Worm (Caenorhabditis elegans) whole organism, L3 larva: ENCODE results near the gene smg-3.

Experiments
- R02D3.7 ChIP-seq: fragments of 150-350 bp; optimal IDR thresholded peaks from 2 replicates; lab custom pipeline; 2014; ENCODE audit warnings: missing biosample characterization, missing genetic modification characterization
- ZK546.5 ChIP-seq: sonication (generic microtip); optimal IDR thresholded peaks from 2 replicates; lab custom pipeline; 2017; ENCODE audit warnings: missing biosample characterization, missing genetic modification characterization
- aly-2 ChIP-seq: fragments of 150-350 bp; optimal IDR thresholded peaks from 2 replicates; lab custom pipeline; 2014; ENCODE audit warnings: missing biosample characterization, missing genetic modification characterization
- ama-1 ChIP-seq: fragments of 150-350 bp; optimal IDR thresholded peaks from 2 replicates; lab custom pipeline; 2018
- ceh-16 ChIP-seq: sonication (generic microtip); optimal IDR thresholded peaks from 2 replicates; lab custom pipeline; 2017; ENCODE audit warnings: missing biosample characterization, missing genetic modification characterization
- ceh-28 ChIP-seq: fragments of 150-350 bp; optimal IDR thresholded peaks from 2 replicates; lab custom pipeline; 2014; ENCODE audit warnings: missing biosample characterization, missing genetic modification reagents, missing genetic modification characterization
- ceh-82 ChIP-seq: fragments of 150-350 bp; optimal IDR thresholded peaks from 2 replicates; lab custom pipeline; 2014; ENCODE audit warnings: missing biosample characterization, missing genetic modification characterization
- ceh-9 ChIP-seq: sonication (generic microtip); optimal IDR thresholded peaks from 2 replicates; lab custom pipeline; 2018; ENCODE audit warnings: missing biosample characterization, missing genetic modification characterization
- daf-12 ChIP-seq: fragments of 150-350 bp; optimal IDR thresholded peaks from 2 replicates; lab custom pipeline; 2014; ENCODE audit warnings: missing biosample characterization, missing genetic modification reagents, missing genetic modification characterization
- egl-27 ChIP-seq: sonication (generic microtip); optimal IDR thresholded peaks from 4 replicates; lab custom pipeline; 2017; ENCODE audit warnings: missing biosample characterization, missing genetic modification reagents, missing genetic modification characterization
- egl-5 ChIP-seq: fragments of 150-350 bp; optimal IDR thresholded peaks from 2 replicates; lab custom pipeline; 2017; ENCODE audit warnings: missing biosample characterization, missing genetic modification reagents, missing genetic modification characterization, inconsistent platforms
- elt-1 ChIP-seq: fragments of 150-350 bp; optimal IDR thresholded peaks from 2 replicates; lab custom pipeline; 2014; ENCODE audit warnings: missing biosample characterization, missing genetic modification characterization
- elt-2 ChIP-seq: sonication (generic microtip); optimal IDR thresholded peaks from 2 replicates; lab custom pipeline; 2016; ENCODE audit warnings: missing genetic modification reagents, mild to moderate bottlenecking, missing genetic modification characterization, missing compliant biosample characterization
- eor-1 ChIP-seq, 2 experiments: fragments of 150-350 bp; optimal IDR thresholded peaks; 2 replicates each; lab custom pipeline; 2014 to 2018; ENCODE audit warnings: missing biosample characterization in 2 of 2, missing genetic modification characterization in 2 of 2
- fkh-2 ChIP-seq: fragments of 150-350 bp; optimal IDR thresholded peaks from 2 replicates; lab custom pipeline; 2014; ENCODE audit warnings: missing biosample characterization, missing genetic modification reagents, missing genetic modification characterization
- fos-1 ChIP-seq: fragments of 150-350 bp; optimal IDR thresholded peaks from 2 replicates; lab custom pipeline; 2014; ENCODE audit warnings: missing biosample characterization, missing genetic modification characterization
- hmg-11 ChIP-seq: sonication (generic microtip); optimal IDR thresholded peaks from 2 replicates; lab custom pipeline; 2016; ENCODE audit warnings: missing genetic modification characterization, missing compliant biosample characterization
- lin-39 ChIP-seq: fragments of 150-350 bp; optimal IDR thresholded peaks from 2 replicates; lab custom pipeline; 2018; ENCODE audit warnings: missing biosample characterization, missing genetic modification reagents, missing genetic modification characterization
- lsy-12 ChIP-seq: sonication (generic microtip); optimal IDR thresholded peaks from 2 replicates; lab custom pipeline; 2016; ENCODE audit warnings: mild to moderate bottlenecking, missing genetic modification characterization, missing compliant biosample characterization
- mml-1 ChIP-seq: fragments of 150-350 bp; sonication (generic microtip); optimal IDR thresholded peaks from 3 replicates; lab custom pipeline; 2014; ENCODE audit warnings: missing biosample characterization, missing genetic modification characterization
- nhr-11 ChIP-seq: fragments of 150-350 bp; optimal IDR thresholded peaks from 2 replicates; lab custom pipeline; 2014; ENCODE audit warnings: missing biosample characterization, missing genetic modification characterization
- nhr-23 ChIP-seq: fragments of 150-350 bp; optimal IDR thresholded peaks from 2 replicates; lab custom pipeline; 2014; ENCODE audit warnings: missing biosample characterization, missing genetic modification reagents, missing genetic modification characterization
- nhr-237 ChIP-seq: fragments of 150-350 bp; optimal IDR thresholded peaks from 2 replicates; lab custom pipeline; 2014; ENCODE audit warnings: missing biosample characterization, missing genetic modification characterization
- nhr-28 ChIP-seq: fragments of 150-350 bp; optimal IDR thresholded peaks from 2 replicates; lab custom pipeline; 2014; ENCODE audit warnings: missing biosample characterization, missing genetic modification characterization
- nhr-67 ChIP-seq: fragments of 150-350 bp; optimal IDR thresholded peaks from 2 replicates; lab custom pipeline; 2014; ENCODE audit warnings: missing biosample characterization, missing genetic modification characterization
- nhr-76 ChIP-seq: fragments of 150-350 bp; sonication (generic microtip); optimal IDR thresholded peaks from 5 replicates; lab custom pipeline; 2014; ENCODE audit warnings: missing biosample characterization, missing genetic modification characterization
- nhr-77 ChIP-seq: fragments of 150-350 bp; optimal IDR thresholded peaks from 2 replicates; lab custom pipeline; 2014; ENCODE audit warnings: missing biosample characterization, missing genetic modification characterization
- pqm-1 ChIP-seq: fragments of 150-350 bp; optimal IDR thresholded peaks from 2 replicates; lab custom pipeline; 2017; ENCODE audit warnings: missing biosample characterization, missing genetic modification characterization, inconsistent platforms
- skn-1 ChIP-seq: fragments of 150-350 bp; optimal IDR thresholded peaks from 2 replicates; lab custom pipeline; 2014; ENCODE audit warnings: missing biosample characterization, missing genetic modification characterization
- snpc-4 ChIP-seq: fragments of 150-350 bp; optimal IDR thresholded peaks from 2 replicates; lab custom pipeline; 2014; ENCODE audit warnings: missing biosample characterization, missing genetic modification characterization
- tbx-2 ChIP-seq: sonication (generic microtip); optimal IDR thresholded peaks from 2 replicates; lab custom pipeline; 2016; ENCODE audit warnings: mild to moderate bottlenecking, missing genetic modification characterization, missing compliant biosample characterization
- unc-39 ChIP-seq: sonication (generic microtip); optimal IDR thresholded peaks from 4 replicates; lab custom pipeline; 2017; ENCODE audit warnings: missing biosample characterization, missing genetic modification characterization
- unc-62 ChIP-seq: fragments of 150-350 bp; sonication (generic microtip); optimal IDR thresholded peaks from 4 replicates; lab custom pipeline; 2014; ENCODE audit warnings: missing biosample characterization, missing genetic modification reagents, missing genetic modification characterization
- zag-1 ChIP-seq: fragments of 150-350 bp; optimal IDR thresholded peaks from 2 replicates; lab custom pipeline; 2014; ENCODE audit warnings: missing biosample characterization, missing genetic modification characterization
- ztf-11 ChIP-seq: fragments of 150-350 bp; optimal IDR thresholded peaks from 2 replicates; lab custom pipeline; 2014; ENCODE audit warnings: missing biosample characterization, missing genetic modification characterization
- ztf-4 ChIP-seq: fragments of 150-350 bp; optimal IDR thresholded peaks from 2 replicates; lab custom pipeline; 2014; ENCODE audit warnings: missing biosample characterization, missing genetic modification characterization

The smg-3 gene

ce11 chrIV:6372993-6373392 lies at the start of gene smg-3:
TSS of gene smg-3 (minus strand) at chrIV:6373093.
- TF ChIP-seq ztf-4 (tag; lab: Kevin White, UChicago) = no peak
- no peak for TF ChIP-seq nhr-11
- TF ChIP-seq mml-1 (tag; lab: Kevin White, UChicago) = no peak
- TF ChIP-seq ama-1 (lab: Kevin White, UChicago) = no peak
- no peak for TF ChIP-seq daf-12 (tag; lab: Kevin White, UChicago)
- TF ChIP-seq pqm-1 (tag; lab: Kevin White, UChicago) = no peak
- TF ChIP-seq hmg-11 (tag; lab: Kevin White, UChicago) = no peak
- no peak for TF ChIP-seq fkh-2
- no peak for TF ChIP-seq ZK546.5
- no peak for TF ChIP-seq elt-2

ce11 chrIV:6421183-6421635 lies 48.3 kb upstream of the smg-3 start, which contains the start of gene puf-11:
TSS of gene puf-11 (plus strand) at chrIV:6421585.
- TF ChIP-seq ceh-28 (no peak), tbx-2 (tag; lab: Kevin White, UChicago) (no peak), ceh-9 (tag; lab: Kevin White, UChicago) (no peak), snpc-4 (tag; lab: Kevin White, UChicago) (no peak), eor-1 (tag; optimal IDR thresholded peaks at IDR 0.05; lab: Kevin White, UChicago) (no peak), pqm-1 (tag; lab: Kevin White, UChicago) (no peak), nhr-77 (tag; lab: Kevin White, UChicago) (no peak), ceh-16 (tag; lab: Kevin White, UChicago) (no peak), ztf-4 (tag; lab: Kevin White, UChicago) (no peak), lin-39 (no peak), skn-1 (tag; lab: Kevin White, UChicago) (no peak)

DNA sequence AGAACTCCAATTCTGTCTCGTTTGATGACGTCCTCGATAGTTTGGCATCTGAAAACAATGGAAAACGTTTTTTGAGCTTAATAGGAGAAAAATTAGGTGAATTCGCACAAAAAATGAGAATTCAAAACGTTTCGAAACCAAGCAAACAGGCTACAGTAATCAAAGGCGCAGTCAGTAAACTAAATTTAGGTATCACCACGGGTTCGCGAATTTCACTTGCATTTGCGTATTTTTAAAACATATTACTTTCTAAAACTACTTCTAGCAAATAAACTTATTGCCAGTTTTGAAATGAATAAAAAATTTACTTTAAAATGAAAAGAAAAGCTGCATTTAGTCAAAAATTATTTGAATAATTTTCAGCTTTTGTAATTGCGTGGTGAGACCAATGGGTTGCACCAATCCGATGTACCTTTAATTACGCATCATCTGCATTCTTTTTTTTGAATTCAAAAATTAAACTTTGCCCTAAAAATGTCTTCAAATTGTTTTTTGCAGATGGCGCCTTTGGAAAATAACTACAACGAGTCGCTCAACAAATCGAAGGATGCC lies 46.2 kb upstream of the smg-3 start, which contains the start of the genes Y73B6BL.23 and htp-2:
Y73B6BL.23 (minus strand) TSS at position 51 of the 552 bp plus-strand sequence.
htp-2 (plus strand) TSS at position 492 of the 552 bp plus-strand sequence.
- TF ChIP-seq nhr-237 (tag; lab: Kevin White, UChicago) (no peak), ama-1 (lab: Kevin White, UChicago) (no peak), snpc-4 (tag; lab: Kevin White, UChicago) (no peak), unc-62 (GFP tag; lab: Kevin White, UChicago) (no peak), nhr-11 (no peak), elt-1 (no peak), R02D3.7 (tag; lab: Kevin White, UChicago) (no peak), eor-1 (tag; optimal IDR thresholded peaks at IDR 0.05; lab: Kevin White, UChicago) (no peak), zag-1 (tag; lab: Kevin White, UChicago) (no peak), lsy-12 (tag; lab: Kevin White, UChicago) (no peak), egl-27 (tag; lab: Kevin White, UChicago) (no peak), mml-1 (tag; lab: Kevin White, UChicago) (no peak)

- TF ChIP-seq pqm-1 (tag; lab: Kevin White, UChicago) = no peak
- no peak for TF ChIP-seq ceh-16 (tag; lab: Kevin White, UChicago)
- TF ChIP-seq unc-39 (tag; lab: Kevin White, UChicago) = no peak
- no peak for TF ChIP-seq ztf-11 (tag; lab: Kevin White, UChicago)
- no peak for TF ChIP-seq nhr-11
- TF ChIP-seq fos-1 (tag; lab: Kevin White, UChicago) = no peak
- TF ChIP-seq eor-1 (tag; optimal IDR thresholded peaks at IDR 0.05; lab: Kevin White, UChicago) = no peak
- no peak for TF ChIP-seq zag-1 (tag; lab: Kevin White, UChicago)
- TF ChIP-seq nhr-28 (tag; lab: Kevin White, UChicago) = no peak
- TF ChIP-seq nhr-76 (tag; lab: Kevin White, UChicago) = no peak
- TF ChIP-seq tbx-2 (tag; lab: Kevin White, UChicago) = no peak
- no peak for TF ChIP-seq nhr-23
Observed at ce11 chrIV:6417612-6418011, 44.7 kb upstream of the smg-3 start.

- TF ChIP-seq egl-5 (tag; lab: Kevin White, UChicago) (no peak), aly-2 (tag; lab: Kevin White, UChicago) (no peak), nhr-67 (no peak), tbx-2 (tag; lab: Kevin White, UChicago) (no peak), elt-1 (no peak), ceh-82 (tag; lab: Kevin White, UChicago) (no peak), egl-27 (tag; lab: Kevin White, UChicago) (no peak), daf-12 (tag; lab: Kevin White, UChicago) (no peak), snpc-4 (tag; lab: Kevin White, UChicago) (no peak)
- TF ChIP-seq, all 47 proteins: peak for 0
Observed at ce11 chrIV:6416553-6416952, 43.7 kb upstream of the smg-3 start, which contains the start of gene Y73B6BL.22. TSS of gene Y73B6BL.22 (minus strand) at chrIV:6416653.
